Worm (Caenorhabditis elegans): ENCODE results near the gene F45E1.1.

DNA sequence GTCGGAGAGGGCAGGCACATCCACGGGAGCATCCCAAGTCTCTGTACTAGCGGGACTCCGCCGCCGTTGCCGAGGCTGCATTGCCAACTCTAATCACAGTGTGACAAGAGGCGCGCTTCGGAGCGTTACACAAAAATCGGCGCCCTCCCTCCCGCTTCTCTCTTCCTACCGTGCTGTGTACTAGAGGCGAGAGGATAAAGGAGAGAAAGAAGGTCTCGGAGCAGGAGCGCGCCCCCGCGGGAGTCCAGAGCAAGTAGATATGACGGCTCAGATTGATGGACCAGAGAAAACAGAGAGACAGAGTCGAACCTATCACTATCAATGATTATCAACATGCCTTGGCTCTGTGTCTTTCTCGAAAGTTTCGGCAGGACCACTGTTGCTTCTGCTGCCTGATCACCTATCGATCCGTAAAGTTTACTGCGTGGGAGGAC, 49.5 kb downstream of the F45E1.1 start:
- TF ChIP-seq pha-4 (GFP tag; IDR thresholded peaks at IDR 0.05) (no peak), pha-4 (tag; optimal IDR thresholded peaks at IDR 0.05) (no peak), pqm-1 (tag; optimal IDR thresholded peaks at IDR 0.05) (no peak), ZK546.5 (tag; optimal IDR thresholded peaks at IDR 0.05) (no peak), fkh-10 (GFP tag; optimal IDR thresholded peaks at IDR 0.05) (no peak), Y75B8A.6 (GFP tag; IDR thresholded peaks at IDR 0.05) (no peak), nhr-237 (tag; optimal IDR thresholded peaks at IDR 0.05) (no peak), lim-7 (GFP tag; IDR thresholded peaks at IDR 0.05) (no peak), lsy-2 (tag; optimal IDR thresholded peaks at IDR 0.05) (no peak), lin-39 (tag; optimal IDR thresholded peaks at IDR 0.05) (no peak), snpc-4 (tag; optimal IDR thresholded peaks at IDR 0.05) (no peak), ceh-28 (tag; optimal IDR thresholded peaks at IDR 0.05) (no peak)
